Worm (Caenorhabditis elegans) whole organism, late embryonic: ENCODE measurements around the gene lev-9.

Source experiments
- ceh-24 ChIP-seq: sonication (generic microtip); optimal IDR thresholded peaks from 2 replicates; lab custom pipeline; 2016; ENCODE audit warnings: mild to moderate bottlenecking, missing genetic modification characterization, missing compliant biosample characterization
- hlh-30 ChIP-seq: sonication (generic microtip); optimal IDR thresholded peaks from 2 replicates; lab custom pipeline; 2017; ENCODE audit warnings: antibody characterized with exemption, missing genetic modification characterization, missing compliant biosample characterization; ENCODE audit not compliant: insufficient read depth
- tbx-2 ChIP-seq: sonication (generic microtip); optimal IDR thresholded peaks from 2 replicates; lab custom pipeline; 2016; ENCODE audit warnings: missing genetic modification characterization, missing compliant biosample characterization
- unc-42 ChIP-seq: sonication (generic microtip); optimal IDR thresholded peaks from 2 replicates; lab custom pipeline; 2016; ENCODE audit warnings: missing genotype, missing genetic modification characterization, missing compliant biosample characterization

DNA sequence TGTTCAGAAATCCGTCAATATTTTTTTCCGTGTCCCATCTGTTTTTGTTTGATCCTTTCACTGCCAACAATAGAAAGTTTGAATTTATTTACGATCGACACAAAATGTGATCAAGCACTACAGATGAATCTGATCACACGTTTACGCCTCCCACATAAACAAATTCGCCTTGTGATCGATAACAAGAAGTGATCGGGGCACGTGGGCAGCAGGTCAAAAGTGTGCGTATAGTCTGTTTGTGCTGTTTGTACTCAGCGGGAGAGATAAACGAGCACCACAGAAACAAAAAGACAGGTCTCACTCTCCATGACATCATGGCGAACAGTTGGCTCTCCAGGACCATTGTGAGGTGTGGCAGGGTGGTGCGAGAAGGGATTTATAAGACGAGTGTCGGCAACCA is 36.0 kb downstream of the lev-9 start:
- TF ChIP-seq hlh-30 (tag; lab: Kevin White, UChicago) (peak; percentile 66), unc-42 (tag; lab: Kevin White, UChicago) (no peak), tbx-2 (tag; lab: Kevin White, UChicago) (peak; percentile 75), ceh-24 (no peak)
